Worm (Caenorhabditis elegans) whole organism, L1 larva: Measurements from ENCODE around the gene ribo-1.
A peak's percentile ranks its signal among the peaks of the same experiment; 100 is the strongest.

Experiments
- C16A3.4 ChIP-seq: fragments of 150-350 bp; optimal IDR thresholded peaks from 2 replicates; lab custom pipeline; 2014; ENCODE audit warnings: missing biosample characterization, missing genetic modification characterization
- Y116A8C.19 ChIP-seq: sonication (generic microtip); optimal IDR thresholded peaks from 2 replicates; lab custom pipeline; 2016; ENCODE audit warnings: missing compliant biosample characterization, missing genetic modification characterization, borderline replicate concordance
- ama-1 ChIP-seq: fragments of 150-350 bp; optimal IDR thresholded peaks from 2 replicates; lab custom pipeline; 2014
- blmp-1 ChIP-seq: fragments of 150-350 bp; optimal IDR thresholded peaks from 2 replicates; lab custom pipeline; 2014; ENCODE audit warnings: missing biosample characterization, missing genetic modification characterization
- ceh-8 ChIP-seq: fragments of 200-800 bp; sonication (Bioruptor generic); optimal IDR thresholded peaks from 2 replicates; lab custom pipeline; 2018; ENCODE audit warnings: mild to moderate bottlenecking, missing genetic modification characterization, moderate library complexity, missing compliant biosample characterization
- ceh-82 ChIP-seq, 3 experiments: fragments of 150-350 bp in 1 of 3; sonication (generic microtip) in 2 of 3; optimal IDR thresholded peaks; 2 replicates each; lab custom pipeline; 2014 to 2017; ENCODE audit warnings: missing biosample characterization in 3 of 3, missing genetic modification characterization in 3 of 3
- ceh-88 ChIP-seq: fragments of 200-800 bp; sonication (Bioruptor generic); IDR thresholded peaks from 2 replicates; pipeline ENCODE4 v1.3.6; 2022; ENCODE audit warnings: missing genetic modification characterization, missing compliant biosample characterization
- ceh-90 ChIP-seq: sonication (generic microtip); optimal IDR thresholded peaks from 2 replicates; lab custom pipeline; 2016; ENCODE audit warnings: missing genetic modification characterization, missing compliant biosample characterization
- ces-1 ChIP-seq: fragments of 150-350 bp; optimal IDR thresholded peaks from 2 replicates; lab custom pipeline; 2014; ENCODE audit warnings: missing biosample characterization, missing genetic modification reagents, missing genetic modification characterization
- dpl-1 ChIP-seq, 3 experiments: fragments of 150-350 bp in 2 of 3; sonication (generic microtip) in 1 of 3; optimal IDR thresholded peaks; 2 replicates each; lab custom pipeline; 2014 to 2017; ENCODE audit warnings: missing biosample characterization in 3 of 3, missing genetic modification characterization in 3 of 3, missing genetic modification reagents in 3 of 3
- dsc-1 ChIP-seq: sonication (generic microtip); optimal IDR thresholded peaks from 2 replicates; lab custom pipeline; 2016; ENCODE audit warnings: mild to moderate bottlenecking, missing genetic modification characterization, missing compliant biosample characterization
- efl-1 ChIP-seq, 4 experiments: fragments of 150-350 bp; optimal IDR thresholded peaks in 3 of 4; peaks in 1 of 4; 1 replicate in 1 of 4; 2 replicates in 3 of 4; lab custom pipeline; 2014; ENCODE audit warnings: missing biosample characterization in 2 of 4, missing genetic modification characterization in 2 of 4, missing genetic modification reagents in 2 of 4
- egl-13 ChIP-seq: sonication (generic microtip); optimal IDR thresholded peaks from 2 replicates; lab custom pipeline; 2016; ENCODE audit warnings: missing genotype, missing genetic modification reagents, missing genetic modification characterization, missing compliant biosample characterization
- egl-27 ChIP-seq, 2 experiments: fragments of 150-350 bp in 1 of 2; sonication (generic microtip); optimal IDR thresholded peaks; 3 replicates each; lab custom pipeline; 2017 to 2018; ENCODE audit warnings: missing biosample characterization in 2 of 2, missing genetic modification characterization in 2 of 2, missing genetic modification reagents in 2 of 2
- elt-2 ChIP-seq: sonication (generic microtip); optimal IDR thresholded peaks from 2 replicates; lab custom pipeline; 2016; ENCODE audit warnings: missing genetic modification characterization, mild to moderate bottlenecking, inconsistent platforms, missing compliant biosample characterization, missing genetic modification reagents
- fkh-10 ChIP-seq: sonication (generic microtip); optimal IDR thresholded peaks from 2 replicates; lab custom pipeline; 2017; ENCODE audit warnings: missing biosample characterization, missing genetic modification reagents, missing genetic modification characterization
- fkh-4 ChIP-seq: sonication (generic microtip); optimal IDR thresholded peaks from 2 replicates; lab custom pipeline; 2016; ENCODE audit warnings: missing compliant biosample characterization, missing genetic modification characterization, borderline replicate concordance
- fkh-8 ChIP-seq: sonication (generic microtip); optimal IDR thresholded peaks from 2 replicates; lab custom pipeline; 2016; ENCODE audit warnings: mild to moderate bottlenecking, missing genetic modification characterization, missing compliant biosample characterization
- fos-1 ChIP-seq: fragments of 150-350 bp; optimal IDR thresholded peaks from 2 replicates; lab custom pipeline; 2014; ENCODE audit warnings: missing biosample characterization, missing genetic modification characterization
- hlh-4 ChIP-seq: sonication (generic microtip); optimal IDR thresholded peaks from 2 replicates; lab custom pipeline; 2016; ENCODE audit warnings: mild to moderate bottlenecking, missing genetic modification characterization, missing compliant biosample characterization
- irx-1 ChIP-seq: sonication (generic microtip); optimal IDR thresholded peaks from 2 replicates; lab custom pipeline; 2016; ENCODE audit warnings: missing genetic modification characterization, missing compliant biosample characterization
- jun-1 ChIP-seq: fragments of 150-350 bp; optimal IDR thresholded peaks from 2 replicates; lab custom pipeline; 2014; ENCODE audit warnings: missing biosample characterization, missing genetic modification reagents, missing genetic modification characterization
- lin-13 ChIP-seq: fragments of 150-350 bp; optimal IDR thresholded peaks from 2 replicates; lab custom pipeline; 2014; ENCODE audit warnings: missing biosample characterization, missing genetic modification reagents, missing genetic modification characterization
- lin-14 ChIP-seq: fragments of 200-800 bp; sonication (Bioruptor generic); optimal IDR thresholded peaks from 2 replicates; lab custom pipeline; 2018; ENCODE audit warnings: mild to moderate bottlenecking, missing genetic modification characterization, moderate library complexity, missing compliant biosample characterization
- lin-15B ChIP-seq: fragments of 150-350 bp; sonication (generic microtip); optimal IDR thresholded peaks from 3 replicates; lab custom pipeline; 2014; ENCODE audit warnings: missing biosample characterization, missing genetic modification characterization
- lin-35 ChIP-seq, 2 experiments: fragments of 150-350 bp; optimal IDR thresholded peaks; 2 replicates each; lab custom pipeline; 2014; ENCODE audit warnings: missing biosample characterization in 2 of 2, missing genetic modification characterization in 2 of 2, missing genetic modification reagents in 2 of 2
- lin-39 ChIP-seq: fragments of 150-350 bp; optimal IDR thresholded peaks from 2 replicates; lab custom pipeline; 2014; ENCODE audit warnings: missing biosample characterization, missing genetic modification reagents, missing genetic modification characterization
- lsy-2 ChIP-seq, 2 experiments: fragments of 150-350 bp; optimal IDR thresholded peaks; 2 replicates each; lab custom pipeline; 2014; ENCODE audit warnings: missing biosample characterization in 2 of 2, missing genetic modification characterization in 2 of 2
- nhr-19 ChIP-seq: fragments of 200-800 bp; sonication (Bioruptor generic); conservative IDR thresholded peaks from 2 replicates; pipeline ENCODE4 v1.3.6; 2022; ENCODE audit warnings: missing genetic modification characterization, missing compliant biosample characterization
- nhr-71 ChIP-seq: sonication (generic microtip); optimal IDR thresholded peaks from 2 replicates; lab custom pipeline; 2016; ENCODE audit warnings: mild to moderate bottlenecking, missing genetic modification characterization, moderate library complexity, missing compliant biosample characterization
- nhr-76 ChIP-seq: sonication (generic microtip); optimal IDR thresholded peaks from 2 replicates; lab custom pipeline; 2017; ENCODE audit warnings: missing biosample characterization, missing genetic modification characterization
- nhr-77 ChIP-seq: fragments of 150-350 bp; optimal IDR thresholded peaks from 2 replicates; lab custom pipeline; 2014; ENCODE audit warnings: missing biosample characterization, missing genetic modification characterization
- pag-3 ChIP-seq: sonication (generic microtip); optimal IDR thresholded peaks from 2 replicates; lab custom pipeline; 2017; ENCODE audit warnings: missing genetic modification characterization, mild to moderate bottlenecking, missing compliant biosample characterization, antibody characterized with exemption, borderline replicate concordance; ENCODE audit not compliant: insufficient read depth
- tlp-1 ChIP-seq: fragments of 150-350 bp; optimal IDR thresholded peaks from 2 replicates; lab custom pipeline; 2014; ENCODE audit warnings: missing biosample characterization, missing genetic modification characterization
- unc-130 ChIP-seq: fragments of 150-350 bp; optimal IDR thresholded peaks from 2 replicates; lab custom pipeline; 2017; ENCODE audit warnings: missing biosample characterization, missing genetic modification characterization, inconsistent platforms
- unc-30 ChIP-seq: sonication (generic microtip); optimal IDR thresholded peaks from 2 replicates; lab custom pipeline; 2017; ENCODE audit warnings: missing biosample characterization, missing genetic modification characterization
- unc-86 ChIP-seq: sonication (generic microtip); optimal IDR thresholded peaks from 2 replicates; lab custom pipeline; 2016; ENCODE audit warnings: missing genetic modification characterization, missing compliant biosample characterization
- zag-1 ChIP-seq: fragments of 150-350 bp; optimal IDR thresholded peaks from 2 replicates; lab custom pipeline; 2014; ENCODE audit warnings: missing biosample characterization, missing genetic modification characterization

The ribo-1 gene

DNA sequence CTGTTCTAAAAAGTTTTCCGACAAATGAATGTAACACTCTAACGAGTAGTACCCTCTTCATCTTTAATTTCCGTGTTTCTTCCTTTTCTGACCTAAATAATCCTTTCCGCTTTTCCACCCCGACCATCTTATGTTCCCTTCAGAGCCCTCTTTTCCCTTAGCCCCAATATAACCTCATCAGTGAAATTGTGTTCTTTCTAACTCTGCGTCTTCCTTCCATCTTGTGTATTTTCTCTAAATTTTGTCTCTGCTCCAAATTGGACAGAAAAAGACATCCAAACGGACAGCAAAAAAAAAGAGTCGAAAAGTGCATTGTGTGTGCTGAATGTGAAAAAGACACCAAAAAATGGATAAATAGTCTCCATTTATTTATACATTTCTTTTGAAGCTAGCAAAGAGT lies 49.0 kb downstream of the ribo-1 start:
- TF ChIP-seq fkh-10 (GFP tag; lab: Kevin White, UChicago) (peak; percentile 29), unc-86 (tag; lab: Kevin White, UChicago) (no peak), nhr-19 (GFP tag; lab: Robert Waterston, UW) (no peak), egl-27 (tag; optimal IDR thresholded peaks at IDR 0.05; lab: Kevin White, UChicago) (no peak), blmp-1 (tag; lab: Kevin White, UChicago) (no peak), ceh-90 (tag; lab: Kevin White, UChicago) (no peak), fkh-8 (no peak), elt-2 (tag; lab: Kevin White, UChicago) (no peak), irx-1 (tag; lab: Kevin White, UChicago) (no peak), unc-130 (tag; lab: Kevin White, UChicago) (no peak), lin-15B (tag; lab: Kevin White, UChicago) (no peak), ama-1 (lab: Kevin White, UChicago) (no peak), unc-30 (no peak), ceh-88 (GFP tag; lab: Robert Waterston, UW) (no peak), efl-1 (optimal IDR thresholded peaks at IDR 0.05; lab: Kevin White, UChicago) (no peak), efl-1 (GFP tag; optimal IDR thresholded peaks at IDR 0.05 in 1 of 2; lab: Kevin White, UChicago) (no peak), lin-13 (no peak), lsy-2 (tag; optimal IDR thresholded peaks at IDR 0.05; lab: Kevin White, UChicago) (peak in 1 of 2 experiments; percentile 17), ceh-8 (GFP tag; lab: Kevin White, UChicago) (no peak), dsc-1 (tag; lab: Kevin White, UChicago) (no peak), nhr-77 (no peak), jun-1 (tag; lab: Kevin White, UChicago) (no peak), dpl-1 (GFP tag; optimal IDR thresholded peaks at IDR 0.05; lab: Kevin White, UChicago) (no peak), ces-1 (GFP tag; lab: Kevin White, UChicago) (peak; percentile 4), pag-3 (tag; lab: Kevin White, UChicago) (no peak), nhr-71 (no peak), Y116A8C.19 (tag; lab: Kevin White, UChicago) (no peak), lin-14 (GFP tag; lab: Kevin White, UChicago) (peak; percentile 78), hlh-4 (tag; lab: Kevin White, UChicago) (no peak), fos-1 (tag; lab: Kevin White, UChicago) (no peak), fkh-4 (tag; lab: Kevin White, UChicago) (no peak), zag-1 (tag; lab: Kevin White, UChicago) (peak; percentile 37), C16A3.4 (no peak), egl-13 (tag; lab: Kevin White, UChicago) (no peak), nhr-76 (tag; lab: Kevin White, UChicago) (no peak), lin-39 (tag; lab: Kevin White, UChicago) (no peak), tlp-1 (tag; lab: Kevin White, UChicago) (no peak), lin-35 (GFP tag; optimal IDR thresholded peaks at IDR 0.05; lab: Kevin White, UChicago) (no peak), ceh-82 (tag; optimal IDR thresholded peaks at IDR 0.05; lab: Kevin White, UChicago) (peak in 1 of 3 experiments; percentile 16)
- TF ChIP-seq, all 84 proteins: peak for 6
